Worm (Caenorhabditis elegans) whole organism, L4/young adult: ENCODE measurements around the gene rmd-6.

ENCODE experiments used
- W03F9.2 ChIP-seq: fragments of 150-350 bp; optimal IDR thresholded peaks from 2 replicates; lab custom pipeline; 2014; ENCODE audit warnings: missing biosample characterization, missing genetic modification characterization
- dao-5 ChIP-seq: sonication (generic microtip); optimal IDR thresholded peaks from 2 replicates; lab custom pipeline; 2016; ENCODE audit warnings: missing genotype, missing genetic modification characterization, moderate library complexity, missing compliant biosample characterization
- him-1 ChIP-seq: sonication (generic microtip); optimal IDR thresholded peaks from 2 replicates; lab custom pipeline; 2016; ENCODE audit warnings: missing genotype, missing genetic modification reagents, missing genetic modification characterization, missing compliant biosample characterization

ce11 chrIV:5085782-5086181 is 17.1 kb downstream of the rmd-6 start:
- TF ChIP-seq him-1 (no peak), dao-5 (tag; lab: Kevin White, UChicago) (no peak), W03F9.2 (tag; lab: Kevin White, UChicago) (no peak)
